Fruit fly (Drosophila melanogaster): ENCODE data around the gene CG32147.

The CG32147 gene

DNA sequence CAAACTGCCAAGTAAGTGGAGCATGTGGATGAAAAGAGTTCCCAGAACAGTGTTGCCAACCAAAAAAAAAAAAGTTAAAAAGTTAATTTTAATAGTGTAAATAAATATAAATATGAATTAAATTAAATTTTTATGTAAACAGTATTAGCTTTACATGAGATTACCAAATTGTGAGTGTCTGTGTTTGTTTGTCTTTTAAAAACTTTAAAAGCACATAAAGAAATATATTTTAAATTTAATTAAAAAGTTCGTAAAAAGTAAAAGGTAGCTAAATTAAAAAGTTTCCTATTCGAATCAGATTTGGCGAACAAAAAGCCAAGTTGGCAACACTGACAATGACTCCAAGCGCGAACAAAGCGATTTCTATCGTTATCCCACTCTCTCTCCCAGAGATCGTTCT is 34.9 kb downstream of the CG32147 start:
- TF ChIP-seq CG8478 (optimal IDR thresholded peaks at IDR 0.05) (no peak), usp (GFP tag; optimal IDR thresholded peaks at IDR 0.05) (no peak), EcR (GFP tag; optimal IDR thresholded peaks at IDR 0.05) (no peak)

DNA sequence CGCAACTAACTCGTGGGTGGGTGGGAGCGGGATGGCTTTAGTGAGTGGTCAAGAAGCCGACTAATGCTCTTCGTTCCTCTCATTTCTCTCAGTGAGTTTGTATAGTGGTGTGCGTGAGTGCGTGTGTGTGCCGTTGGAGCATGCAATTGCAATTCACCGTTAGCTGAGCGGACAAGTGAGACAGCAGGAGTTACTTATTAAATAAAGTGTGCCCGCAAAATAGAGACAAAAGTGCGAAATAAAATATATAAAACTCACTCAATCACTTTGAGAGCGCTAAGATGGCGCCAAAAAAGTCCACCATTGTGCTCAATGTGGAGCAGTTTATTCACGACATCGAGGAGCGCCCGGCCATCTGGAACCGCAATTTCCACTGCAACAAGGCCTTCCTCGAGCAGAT is 35.3 kb downstream of the CG32147 start:
- TF ChIP-seq usp (GFP tag; optimal IDR thresholded peaks at IDR 0.05): no peak
- no peak for TF ChIP-seq EcR (GFP tag; optimal IDR thresholded peaks at IDR 0.05)
- no peak for TF ChIP-seq CG8478 (optimal IDR thresholded peaks at IDR 0.05)
- TF ChIP-seq Dll (optimal IDR thresholded peaks at IDR 0.05): no peak
- TF ChIP-seq psq (optimal IDR thresholded peaks at IDR 0.05): no peak
- no peak for TF ChIP-seq pan (optimal IDR thresholded peaks at IDR 0.05)

DNA sequence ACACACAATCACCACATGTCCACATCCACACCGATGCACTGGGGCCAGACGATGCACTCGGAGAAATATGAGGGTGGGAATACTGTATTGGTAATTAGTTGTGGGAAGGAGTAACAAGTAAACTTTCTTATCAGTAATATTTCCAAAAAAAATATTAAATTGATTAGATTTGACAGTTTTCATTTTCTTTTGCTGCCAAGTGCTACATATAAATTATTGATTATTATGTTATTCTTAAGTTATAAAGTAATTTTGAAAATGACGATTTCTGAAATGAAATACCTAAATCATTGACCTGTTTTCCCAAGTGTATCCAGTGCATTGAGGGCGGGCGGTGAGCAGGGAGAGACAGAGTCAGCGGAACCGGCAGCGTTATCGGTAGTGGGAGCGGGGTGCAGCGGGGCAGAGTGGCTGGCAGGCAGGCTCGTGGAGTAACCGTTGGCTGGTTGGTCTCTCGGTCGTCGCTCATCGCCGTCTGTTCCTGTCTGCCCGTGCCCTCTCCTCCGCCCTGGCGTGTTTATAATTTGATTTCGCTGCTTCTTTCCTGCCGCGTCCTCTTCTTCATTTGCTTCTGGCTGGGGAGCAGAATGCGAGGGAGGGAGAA is 36.0 kb downstream of the CG32147 start:
- TF ChIP-seq psq (optimal IDR thresholded peaks at IDR 0.05) (no peak), pan (optimal IDR thresholded peaks at IDR 0.05) (peak; percentile 53), usp (GFP tag; optimal IDR thresholded peaks at IDR 0.05) (no peak)

DNA sequence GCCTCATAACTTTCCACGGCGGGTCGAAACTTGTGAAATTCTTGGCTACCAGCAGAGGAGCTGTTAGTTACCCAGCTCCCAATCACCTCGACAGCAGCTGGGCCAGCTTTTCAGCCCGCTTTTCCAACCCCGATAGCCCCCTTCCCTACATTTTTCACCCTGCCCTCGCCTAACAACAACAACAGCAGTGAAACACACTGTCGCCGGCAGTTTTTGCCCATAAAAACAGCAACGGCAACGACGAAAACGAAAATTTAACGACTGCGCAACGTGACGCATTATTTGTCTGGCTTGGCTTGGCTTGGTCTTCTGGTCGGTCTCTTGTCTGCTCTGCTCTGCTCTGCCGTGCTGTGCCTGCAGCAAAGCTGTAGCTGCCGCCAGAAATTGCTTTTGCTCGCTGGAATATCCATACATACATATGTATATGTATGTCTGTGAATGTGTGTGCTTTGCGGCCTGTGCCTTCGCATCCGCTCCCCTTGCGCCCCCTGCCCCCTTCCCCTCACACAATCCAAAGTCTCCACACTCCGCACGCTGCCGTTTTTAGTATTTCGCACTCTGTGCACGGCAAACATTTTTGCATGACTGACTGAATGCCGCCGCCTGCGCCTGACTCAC is 36.6 kb downstream of the CG32147 start:
- TF ChIP-seq Dll (optimal IDR thresholded peaks at IDR 0.05) (peak; percentile 52), psq (optimal IDR thresholded peaks at IDR 0.05) (no peak), EcR (GFP tag; optimal IDR thresholded peaks at IDR 0.05) (peak in 1 of 2 experiments; percentile 39)

DNA sequence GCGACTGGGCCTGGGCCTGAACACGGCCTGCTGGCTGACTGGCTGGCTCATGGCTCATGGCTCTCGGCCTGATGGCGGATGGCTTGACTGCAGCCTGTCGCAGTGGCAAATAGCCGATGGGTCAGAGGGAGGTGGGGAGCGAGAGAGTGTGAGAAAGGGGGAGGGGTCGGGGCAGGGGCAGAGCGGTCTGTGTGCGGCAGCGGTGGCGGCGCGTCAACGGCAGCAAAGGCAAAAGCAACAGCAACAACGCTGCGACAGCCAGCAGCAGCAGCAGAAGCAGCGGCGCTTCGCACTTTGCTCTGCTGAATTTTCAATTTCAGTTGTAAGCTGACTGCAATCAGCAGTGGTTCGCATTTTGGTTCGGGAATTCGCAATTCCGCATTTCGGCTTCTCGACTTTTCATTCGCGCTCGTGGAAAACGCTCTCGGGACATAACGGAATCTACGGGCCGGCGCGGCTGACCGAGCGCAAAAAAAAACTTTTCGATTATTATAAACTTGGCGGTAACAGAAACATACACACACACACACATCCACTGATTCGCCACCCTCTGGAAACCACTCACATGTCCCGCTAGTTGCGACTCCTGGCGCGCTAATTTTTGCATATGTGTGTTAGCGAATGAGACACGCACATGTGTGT is 38.2 kb downstream of the CG32147 start, which contains the start of gene CG45071:
Gene CG45071 (plus strand): TSS at position 317 of the 642 bp plus-strand sequence.
- TF ChIP-seq psq (optimal IDR thresholded peaks at IDR 0.05) (no peak), usp (GFP tag; optimal IDR thresholded peaks at IDR 0.05) (no peak), EcR (GFP tag; optimal IDR thresholded peaks at IDR 0.05) (no peak), Dll (optimal IDR thresholded peaks at IDR 0.05) (peak; percentile 48)

DNA sequence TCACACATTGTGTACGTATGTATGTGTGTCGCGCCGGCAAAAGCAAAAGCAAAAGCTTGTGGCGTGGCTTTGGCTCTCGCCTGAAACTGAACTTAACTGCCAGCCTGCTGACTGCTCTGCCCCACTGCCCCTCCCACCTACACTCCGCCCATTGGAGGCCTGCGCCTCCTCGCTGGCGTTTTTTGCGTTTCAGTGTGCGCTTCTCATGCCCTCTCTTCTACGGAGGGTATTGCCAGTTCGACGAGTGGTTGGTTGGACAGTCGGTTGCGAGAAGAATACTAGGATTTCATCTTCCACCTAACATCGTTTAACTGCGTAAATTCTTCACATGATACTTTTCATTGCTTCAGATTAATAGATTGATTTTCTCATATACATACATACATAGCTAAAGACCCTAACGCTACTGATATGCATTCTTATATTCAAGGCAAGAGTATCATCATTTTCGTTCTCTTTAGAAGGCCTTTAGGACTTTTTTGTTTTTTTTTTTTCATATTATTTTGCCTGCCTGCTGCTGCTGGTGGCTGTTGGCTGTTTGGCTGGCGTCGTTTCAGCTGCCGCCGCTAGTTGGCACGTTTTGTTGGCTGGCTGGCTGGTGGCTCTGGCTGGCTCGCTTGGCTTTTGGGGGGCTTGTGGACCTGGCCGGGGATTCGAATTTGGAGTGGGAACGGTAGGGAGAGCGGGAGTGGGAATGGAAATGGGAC is 38.9 kb downstream of the CG32147 start:
- no peak for TF ChIP-seq Dll (optimal IDR thresholded peaks at IDR 0.05)
- TF ChIP-seq usp (GFP tag; optimal IDR thresholded peaks at IDR 0.05): no peak

DNA sequence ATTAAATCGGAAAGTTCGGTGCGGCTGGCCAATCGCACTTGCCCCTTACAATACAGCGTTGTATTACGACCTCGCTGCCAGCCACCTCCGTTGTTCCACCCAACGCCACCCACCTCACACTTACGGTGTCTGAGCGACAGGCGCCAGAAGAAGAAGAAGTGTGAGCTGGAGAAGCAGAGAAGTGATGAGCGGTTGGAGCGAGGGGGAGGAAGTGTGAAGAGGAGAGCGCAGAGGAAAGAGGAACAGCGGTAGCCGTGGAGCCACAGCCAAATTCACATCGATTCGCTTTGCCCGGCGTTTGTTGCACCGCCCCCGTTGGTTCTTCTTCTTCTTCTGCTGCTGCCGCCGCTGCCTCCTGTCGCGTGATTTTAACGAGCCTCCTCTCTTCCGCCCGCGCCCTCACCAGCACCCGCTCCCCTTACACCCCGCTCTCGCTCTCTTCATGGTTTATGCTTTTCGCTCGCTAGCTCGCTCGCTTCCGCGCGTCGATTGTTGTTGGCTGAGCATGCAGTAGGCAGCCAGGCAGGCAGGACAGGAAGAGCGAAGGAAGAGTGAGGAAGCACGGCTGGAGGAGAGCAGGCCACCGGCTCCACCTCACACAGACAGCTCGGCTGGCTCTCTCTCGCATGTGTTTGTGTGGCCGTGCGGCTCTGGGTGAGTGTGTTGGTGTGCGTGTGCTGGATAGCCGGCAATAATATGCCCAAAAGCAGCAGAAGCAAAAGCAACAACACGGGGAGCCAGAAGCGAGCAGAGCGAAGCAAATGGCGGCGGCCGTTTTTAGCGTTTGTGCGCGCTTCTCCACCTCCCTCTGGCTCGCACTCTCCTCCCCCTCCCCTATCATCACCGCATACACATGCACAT is 39.6 kb downstream of the CG32147 start:
- TF ChIP-seq CG8478 (optimal IDR thresholded peaks at IDR 0.05) (peak; percentile 21), usp (GFP tag; optimal IDR thresholded peaks at IDR 0.05) (no peak), psq (optimal IDR thresholded peaks at IDR 0.05) (no peak), Dll (optimal IDR thresholded peaks at IDR 0.05) (peak; percentile 65), EcR (GFP tag; optimal IDR thresholded peaks at IDR 0.05) (no peak), pan (optimal IDR thresholded peaks at IDR 0.05) (no peak)

DNA sequence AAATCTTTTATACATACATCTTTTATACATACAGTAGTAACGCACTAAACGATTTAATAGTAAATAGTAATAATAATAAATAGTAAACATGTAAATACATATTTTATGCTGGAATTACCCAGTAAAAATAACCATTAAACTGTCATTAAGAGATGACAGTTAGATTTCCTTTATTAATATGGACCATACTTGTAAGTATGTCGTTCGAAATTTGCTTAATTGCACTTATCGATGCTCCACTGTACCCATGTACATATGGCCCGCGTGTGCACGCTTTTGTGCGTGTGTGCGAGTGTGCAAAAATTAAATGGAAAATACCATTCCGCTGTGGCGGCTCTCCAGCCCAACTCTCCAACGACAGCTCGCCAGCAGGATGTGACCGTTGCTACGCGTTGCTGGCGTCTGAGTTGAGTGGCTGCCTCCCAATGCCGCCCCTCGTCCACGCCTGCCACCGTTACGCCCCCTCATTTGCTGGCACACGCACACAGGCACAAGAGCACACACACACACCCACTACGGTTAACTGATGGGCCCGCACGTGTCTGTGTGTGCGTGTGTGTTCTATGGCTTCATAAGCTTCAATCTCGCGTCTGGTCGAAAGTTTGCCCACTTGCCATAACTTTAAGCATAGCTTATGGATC is 41.1 kb downstream of the CG32147 start:
- peak; percentile 28 for TF ChIP-seq Dll (optimal IDR thresholded peaks at IDR 0.05)
- TF ChIP-seq psq (optimal IDR thresholded peaks at IDR 0.05): no peak
- no peak for TF ChIP-seq CG8478 (optimal IDR thresholded peaks at IDR 0.05)

DNA sequence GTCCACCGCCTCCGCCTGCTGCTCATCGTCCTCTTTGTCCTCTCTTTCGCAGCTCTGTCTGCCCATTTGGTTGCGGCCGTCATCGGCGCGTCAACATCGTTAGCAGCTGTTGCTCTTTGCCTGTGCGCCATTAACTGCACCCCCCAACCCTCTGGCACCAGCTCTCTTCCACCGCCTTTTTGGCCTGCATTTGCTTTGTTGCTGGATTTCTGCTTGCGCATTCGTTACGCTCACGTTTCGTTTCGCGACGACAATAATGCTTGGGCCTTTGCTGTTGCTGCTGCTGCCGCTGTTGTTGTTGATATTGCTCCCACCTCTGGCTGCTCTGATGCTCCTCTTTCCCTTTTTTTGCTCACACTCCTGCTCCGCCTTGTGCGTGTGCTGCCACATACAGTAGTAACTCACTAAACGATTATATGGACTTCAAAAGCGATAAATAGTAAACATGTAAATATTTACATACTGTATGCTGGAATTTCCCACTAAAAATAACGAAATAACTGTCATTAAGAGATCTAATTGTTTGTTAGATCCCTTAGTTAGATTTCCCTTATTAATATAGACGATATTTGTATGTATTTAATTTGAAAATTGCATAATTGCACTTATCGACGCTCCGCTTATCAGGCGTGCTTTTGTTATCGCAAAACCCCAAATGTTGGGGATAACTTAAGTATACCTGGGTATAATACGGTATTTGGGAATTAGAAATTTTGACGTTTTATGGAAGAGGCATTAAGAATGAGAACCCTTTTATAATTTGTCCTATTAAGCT is 42.0 kb downstream of the CG32147 start:
- TF ChIP-seq EcR (GFP tag; optimal IDR thresholded peaks at IDR 0.05) (no peak), Dll (optimal IDR thresholded peaks at IDR 0.05) (peak; percentile 68)

DNA sequence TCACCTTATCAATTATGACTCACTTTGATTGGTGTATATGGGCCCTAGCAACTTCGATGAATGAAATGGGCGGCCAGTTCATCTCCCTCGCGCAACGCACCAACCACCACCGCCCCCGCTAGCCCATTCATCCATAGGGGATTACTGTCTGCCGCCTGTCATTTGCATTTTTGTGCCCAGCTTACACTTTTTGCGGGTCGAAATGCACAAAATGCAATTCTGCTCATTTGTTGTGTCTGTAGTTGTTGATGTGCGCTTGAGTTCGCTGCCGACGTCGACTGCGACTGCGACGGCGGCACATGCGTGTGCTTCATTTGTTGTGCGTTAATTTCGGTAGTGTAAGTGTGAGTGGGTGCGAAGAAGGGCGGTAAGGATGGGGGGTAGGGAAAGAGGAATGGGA is 42.9 kb downstream of the CG32147 start:
- TF ChIP-seq EcR (GFP tag; optimal IDR thresholded peaks at IDR 0.05): no peak

DNA sequence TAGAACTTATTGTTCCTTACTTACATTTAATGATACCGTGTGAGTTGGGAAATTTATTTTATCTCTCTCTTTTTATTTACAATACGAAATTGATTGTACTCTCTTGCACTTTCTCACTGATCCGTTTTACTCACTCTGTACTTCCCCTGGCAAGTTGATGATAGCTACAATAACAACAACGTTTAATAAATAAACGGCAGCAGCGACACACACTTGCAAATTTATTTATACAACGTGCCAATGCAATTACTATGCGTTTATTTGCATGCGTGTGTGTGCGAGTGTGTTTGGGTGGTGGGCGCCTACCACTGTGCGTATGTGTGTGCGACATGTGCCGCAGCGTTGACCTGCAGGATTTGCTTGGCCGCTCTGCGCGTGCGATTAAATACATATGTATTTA is 44.3 kb downstream of the CG32147 start:
- TF ChIP-seq psq (optimal IDR thresholded peaks at IDR 0.05) (no peak), EcR (GFP tag; optimal IDR thresholded peaks at IDR 0.05) (no peak), pan (optimal IDR thresholded peaks at IDR 0.05) (no peak)

Data from whole organism.